Fruit fly (Drosophila melanogaster) whole organism, embryonic: Measurements from ENCODE around the gene Gr64d.

Source experiments
- Adf1 ChIP-seq: fragments of 200-800 bp; sonication (Bioruptor generic); IDR thresholded peaks from 2 replicates; pipeline ENCODE4 v1.3.6; 2022; ENCODE audit warnings: missing biosample characterization, missing genetic modification characterization
- Asciz ChIP-seq: fragments of 200-800 bp; sonication (Bioruptor generic); optimal IDR thresholded peaks from 2 replicates; lab custom pipeline; 2017; ENCODE audit warnings: missing biosample characterization, mild to moderate bottlenecking, missing genetic modification characterization, missing genetic modification reagents
- C15 ChIP-seq: fragments of 200-800 bp; sonication (Bioruptor generic); IDR thresholded peaks from 3 replicates; pipeline ENCODE4 v1.3.6; 2022; ENCODE audit warnings: missing biosample characterization, missing genetic modification characterization
- CG10431 ChIP-seq: fragments of 200-800 bp; sonication (Bioruptor generic); optimal IDR thresholded peaks from 3 replicates; lab custom pipeline; 2018; ENCODE audit warnings: missing biosample characterization, mild to moderate bottlenecking, missing genetic modification characterization
- CG1233 ChIP-seq: fragments of 200-800 bp; sonication (Bioruptor generic); optimal IDR thresholded peaks from 4 replicates; lab custom pipeline; 2018; ENCODE audit warnings: missing biosample characterization, mild to moderate bottlenecking, missing genetic modification characterization
- CG14710 ChIP-seq: fragments of 200-800 bp; sonication (Bioruptor generic); optimal IDR thresholded peaks from 3 replicates; lab custom pipeline; 2019; ENCODE audit warnings: missing biosample characterization, mild to moderate bottlenecking, missing genetic modification characterization, moderate library complexity
- CG16779 ChIP-seq: fragments of 200-800 bp; sonication (Bioruptor generic); IDR thresholded peaks from 2 replicates; pipeline ENCODE4 v1.3.6; 2022; ENCODE audit warnings: missing biosample characterization, missing genetic modification characterization
- CG17186 ChIP-seq: fragments of 200-800 bp; sonication (Bioruptor generic); optimal IDR thresholded peaks from 3 replicates; lab custom pipeline; 2017; ENCODE audit warnings: missing biosample characterization, missing genetic modification reagents, missing genetic modification characterization
- CG18011 ChIP-seq: fragments of 200-800 bp; sonication (Bioruptor generic); optimal IDR thresholded peaks from 2 replicates; lab custom pipeline; 2017; ENCODE audit warnings: missing biosample characterization, missing genetic modification characterization, mild to moderate bottlenecking, moderate library complexity, missing genotype
- CG30020 ChIP-seq: fragments of 200-800 bp; optimal IDR thresholded peaks from 2 replicates; lab custom pipeline; 2019; ENCODE audit warnings: missing biosample characterization, mild to moderate bottlenecking, missing genetic modification characterization, moderate library complexity
- CG30431 ChIP-seq: fragments of 200-800 bp; sonication (Bioruptor generic); optimal IDR thresholded peaks from 2 replicates; lab custom pipeline; 2017; ENCODE audit warnings: missing biosample characterization, missing genetic modification characterization
- CG3065 ChIP-seq: fragments of 200-800 bp; sonication (Bioruptor generic); optimal IDR thresholded peaks from 2 replicates; lab custom pipeline; 2016; ENCODE audit warnings: missing biosample characterization, missing genetic modification characterization
- CG3407 ChIP-seq: fragments of 200-800 bp; sonication (Bioruptor generic); optimal IDR thresholded peaks from 2 replicates; lab custom pipeline; 2018; ENCODE audit warnings: missing biosample characterization, mild to moderate bottlenecking, missing genetic modification characterization
- CG4617 ChIP-seq: fragments of 200-800 bp; sonication (Bioruptor generic); optimal IDR thresholded peaks from 3 replicates; lab custom pipeline; 2016; ENCODE audit warnings: missing biosample characterization, missing genetic modification characterization, borderline replicate concordance
- CG6175 ChIP-seq: fragments of 200-800 bp; sonication (Bioruptor generic); IDR thresholded peaks from 3 replicates; pipeline ENCODE4 v1.3.6; 2022; ENCODE audit warnings: missing biosample characterization, missing genetic modification characterization
- CG6765 ChIP-seq: fragments of 200-800 bp; sonication (Bioruptor generic); optimal IDR thresholded peaks from 3 replicates; lab custom pipeline; 2017; ENCODE audit warnings: missing biosample characterization, mild to moderate bottlenecking, missing genetic modification characterization
- CG7963 ChIP-seq: fragments of 200-800 bp; sonication (Bioruptor generic); IDR thresholded peaks from 3 replicates; pipeline ENCODE4 v1.3.6; 2022; ENCODE audit warnings: missing biosample characterization, missing genetic modification characterization; ENCODE audit not compliant: partially characterized antibody
- CG8388 ChIP-seq: fragments of 200-800 bp; sonication (Bioruptor generic); optimal IDR thresholded peaks from 2 replicates; lab custom pipeline; 2019; ENCODE audit warnings: missing biosample characterization, mild to moderate bottlenecking, missing genetic modification characterization, moderate library complexity
- CG9727 ChIP-seq: fragments of 200-800 bp; sonication (Bioruptor generic); optimal IDR thresholded peaks from 3 replicates; lab custom pipeline; 2017; ENCODE audit warnings: missing biosample characterization, mild to moderate bottlenecking, missing genetic modification characterization
- CHES-1-like ChIP-seq: fragments of 200-800 bp; sonication (Bioruptor generic); optimal IDR thresholded peaks from 2 replicates; lab custom pipeline; 2016; ENCODE audit warnings: missing biosample characterization, missing genetic modification characterization
- Chrac-16 ChIP-seq: fragments of 200-800 bp; sonication (Bioruptor generic); optimal IDR thresholded peaks from 3 replicates; lab custom pipeline; 2016; ENCODE audit warnings: missing biosample characterization, missing genetic modification characterization
- Dref ChIP-seq: fragments of 200-800 bp; sonication (Bioruptor generic); IDR thresholded peaks from 2 replicates; pipeline ENCODE4 v1.3.6; 2022; ENCODE audit warnings: missing biosample characterization, missing genetic modification characterization
- E2f1 ChIP-seq: fragments of 200-800 bp; sonication (Bioruptor generic); IDR thresholded peaks from 2 replicates; pipeline ENCODE4 v1.3.6; 2022; ENCODE audit warnings: missing biosample characterization, missing genetic modification characterization
- E2f2 ChIP-seq: fragments of 200-800 bp; sonication (Bioruptor generic); IDR thresholded peaks from 2 replicates; pipeline ENCODE4 v1.3.6; 2022; ENCODE audit warnings: missing biosample characterization, missing genetic modification characterization
- Elba2 ChIP-seq: fragments of 200-800 bp; sonication (Bioruptor generic); optimal IDR thresholded peaks from 3 replicates; lab custom pipeline; 2016; ENCODE audit warnings: missing biosample characterization, missing genetic modification characterization
- GATAe ChIP-seq: fragments of 200-800 bp; sonication (Bioruptor generic); conservative IDR thresholded peaks from 2 replicates; pipeline ENCODE4 v1.3.6; 2022; ENCODE audit warnings: missing biosample characterization, missing genetic modification characterization
- Hr3 ChIP-seq: fragments of 200-800 bp; sonication (Bioruptor generic); optimal IDR thresholded peaks from 3 replicates; lab custom pipeline; 2016; ENCODE audit warnings: missing biosample characterization, missing genetic modification characterization
- Hr51 ChIP-seq, 2 experiments: fragments of 200-800 bp; sonication (Bioruptor generic); optimal IDR thresholded peaks; 2 replicates in 1 of 2; 3 replicates in 1 of 2; lab custom pipeline; 2016 to 2018; ENCODE audit warnings: missing biosample characterization in 2 of 2, missing genetic modification characterization in 2 of 2, mild to moderate bottlenecking in 1 of 2, moderate library complexity in 1 of 2
- NC2β ChIP-seq: fragments of 200-800 bp; sonication (Bioruptor generic); optimal IDR thresholded peaks from 2 replicates; lab custom pipeline; 2016; ENCODE audit warnings: missing biosample characterization, missing genetic modification characterization
- Neu2 ChIP-seq: fragments of 200-800 bp; sonication (Bioruptor generic); optimal IDR thresholded peaks from 3 replicates; lab custom pipeline; 2016; ENCODE audit warnings: missing biosample characterization, missing genetic modification characterization, borderline replicate concordance
- NfI ChIP-seq: fragments of 200-800 bp; sonication (Bioruptor generic); optimal IDR thresholded peaks from 3 replicates; lab custom pipeline; 2018; ENCODE audit warnings: missing biosample characterization, mild to moderate bottlenecking, missing genetic modification characterization, moderate library complexity
- Opbp ChIP-seq: fragments of 200-800 bp; sonication (Bioruptor generic); IDR thresholded peaks from 3 replicates; pipeline ENCODE4 v1.3.6; 2022; ENCODE audit warnings: missing biosample characterization, missing genetic modification characterization; ENCODE audit not compliant: partially characterized antibody
- Ptx1 ChIP-seq: fragments of 200-800 bp; sonication (Bioruptor generic); IDR thresholded peaks from 2 replicates; pipeline ENCODE4 v1.3.6; 2022; ENCODE audit warnings: missing biosample characterization, missing genetic modification characterization
- Rfx ChIP-seq: fragments of 200-800 bp; sonication (Bioruptor generic); IDR thresholded peaks from 2 replicates; pipeline ENCODE4 v1.3.6; 2022; ENCODE audit warnings: missing biosample characterization, missing genetic modification characterization
- br ChIP-seq: fragments of >200 bp; optimal IDR thresholded peaks from 2 replicates; lab custom pipeline; 2017
- chinmo ChIP-seq: fragments of 200-800 bp; sonication (Bioruptor generic); IDR thresholded peaks from 4 replicates; pipeline ENCODE4 v1.3.6; 2022; ENCODE audit warnings: missing biosample characterization, missing genetic modification characterization; ENCODE audit not compliant: partially characterized antibody
- chn ChIP-seq: fragments of 200-800 bp; sonication (Bioruptor generic); optimal IDR thresholded peaks from 2 replicates; lab custom pipeline; 2016; ENCODE audit warnings: missing biosample characterization, missing genetic modification characterization
- corto ChIP-seq: fragments of 200-800 bp; sonication (Bioruptor generic); optimal IDR thresholded peaks from 2 replicates; lab custom pipeline; 2016; ENCODE audit warnings: missing biosample characterization, mild to moderate bottlenecking, missing genetic modification characterization, moderate library complexity
- eve ChIP-seq, 2 experiments: fragments of >200 bp; optimal IDR thresholded peaks; 2 replicates each; lab custom pipeline; 2017; ENCODE audit warnings: missing biosample characterization in 2 of 2, missing genetic modification characterization in 2 of 2
- ewg ChIP-seq: fragments of 200-800 bp; sonication (Bioruptor generic); optimal IDR thresholded peaks from 3 replicates; lab custom pipeline; 2017; ENCODE audit warnings: mild to moderate bottlenecking, missing biosample characterization, missing genetic modification reagents, missing genetic modification characterization
- gro ChIP-seq: fragments of 200-800 bp; sonication (Bioruptor generic); optimal IDR thresholded peaks from 2 replicates; lab custom pipeline; 2016; ENCODE audit warnings: missing biosample characterization, missing genetic modification characterization
- gt ChIP-seq: fragments of 200-800 bp; sonication (Bioruptor generic); IDR thresholded peaks from 2 replicates; pipeline ENCODE4 v1.3.6; 2022; ENCODE audit warnings: missing biosample characterization, missing genetic modification characterization
- hbn ChIP-seq: fragments of 200-800 bp; sonication (Bioruptor generic); IDR thresholded peaks from 2 replicates; pipeline ENCODE4 v1.3.6; 2022; ENCODE audit warnings: missing biosample characterization, missing genetic modification characterization; ENCODE audit not compliant: partially characterized antibody
- pfk ChIP-seq: fragments of 200-800 bp; sonication (Bioruptor generic); optimal IDR thresholded peaks from 2 replicates; lab custom pipeline; 2018; ENCODE audit warnings: missing biosample characterization, mild to moderate bottlenecking, missing genetic modification characterization, moderate library complexity
- sens ChIP-seq: fragments of 200-800 bp; sonication (Bioruptor generic); peaks from one replicate; lab custom pipeline; 2016; ENCODE audit warnings: missing biosample characterization, missing genetic modification characterization
- sens-2 ChIP-seq: fragments of 200-800 bp; sonication (Bioruptor generic); IDR thresholded peaks from 2 replicates; pipeline ENCODE4 v1.3.6; 2022; ENCODE audit warnings: missing biosample characterization, missing genetic modification characterization
- seq ChIP-seq: fragments of 200-800 bp; sonication (Bioruptor generic); IDR thresholded peaks from 2 replicates; pipeline ENCODE4 v1.3.6; 2022; ENCODE audit warnings: missing biosample characterization, missing genetic modification characterization
- stwl ChIP-seq: fragments of 200-800 bp; sonication (Bioruptor generic); optimal IDR thresholded peaks from 3 replicates; lab custom pipeline; 2018; ENCODE audit warnings: missing biosample characterization, mild to moderate bottlenecking, missing genetic modification characterization, moderate library complexity
- wdn ChIP-seq: fragments of 200-800 bp; sonication (Bioruptor generic); IDR thresholded peaks from 2 replicates; pipeline ENCODE4 v1.3.6; 2022; ENCODE audit warnings: missing biosample characterization, missing genetic modification characterization
- wek ChIP-seq: fragments of 200-800 bp; sonication (Bioruptor generic); optimal IDR thresholded peaks from 3 replicates; lab custom pipeline; 2018; ENCODE audit warnings: missing biosample characterization, mild to moderate bottlenecking, missing genetic modification characterization, moderate library complexity
- z ChIP-seq: fragments of 200-800 bp; sonication (Bioruptor generic); IDR thresholded peaks from 3 replicates; pipeline ENCODE4 v1.3.6; 2022; ENCODE audit warnings: missing biosample characterization, missing genetic modification characterization
- zf30C ChIP-seq: fragments of 200-800 bp; sonication (Bioruptor generic); optimal IDR thresholded peaks from 3 replicates; lab custom pipeline; 2018; ENCODE audit warnings: missing biosample characterization, mild to moderate bottlenecking, missing genetic modification characterization

Gr64d gene

DNA sequence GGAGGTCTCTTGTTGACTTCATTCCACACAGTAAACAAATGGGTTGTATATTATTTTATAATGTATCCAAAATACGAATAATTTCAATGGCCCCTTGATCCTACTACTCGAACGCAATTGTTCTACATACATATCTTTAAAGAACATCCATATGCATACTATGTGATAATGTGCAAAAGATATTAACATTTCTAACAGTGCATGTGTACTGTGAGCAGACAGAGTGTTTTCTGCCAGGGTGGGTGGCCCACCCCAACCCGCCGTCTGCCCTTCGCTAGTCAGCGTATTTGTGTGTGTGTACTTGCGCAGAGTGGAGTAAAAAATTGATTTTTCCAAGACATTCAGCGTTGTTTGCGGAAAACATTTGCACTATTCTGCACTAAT lies 39.1 kb downstream of the Gr64d start (continued):
- TF ChIP-seq CG3407 (GFP tag; lab: Kevin White, UChicago) (no peak), NfI (GFP tag; lab: Kevin White, UChicago) (peak; percentile 75), stwl (tag; lab: Kevin White, UChicago) (no peak), Dref (GFP tag; lab: Robert Waterston, UW) (no peak), chn (GFP tag; lab: Kevin White, UChicago) (peak; percentile 23), sens (GFP tag; lab: Kevin White, UChicago) (no peak), zf30C (no peak), z (no peak), CG1233 (GFP tag; lab: Kevin White, UChicago) (peak; percentile 15), Hr3 (GFP tag; lab: Kevin White, UChicago) (no peak), seq (GFP tag; lab: Robert Waterston, UW) (peak; percentile 57), CG8388 (peak; percentile 37), gt (GFP tag; lab: Robert Waterston, UW) (no peak), chinmo (no peak), sens-2 (GFP tag; lab: Robert Waterston, UW) (peak; percentile 63; the same call in 1 of the 2 replicates), CG14710 (tag; lab: Kevin White, UChicago) (peak; percentile 4), E2f1 (GFP tag; lab: Robert Waterston, UW) (peak; percentile 81), NC2β (GFP tag; lab: Kevin White, UChicago) (no peak), CG10431 (GFP tag; lab: Kevin White, UChicago) (no peak), br (lab: Kevin White, UChicago) (no peak), CG4617 (GFP tag; lab: Kevin White, UChicago) (no peak), CG17186 (GFP tag; lab: Kevin White, UChicago) (peak; percentile 12), hbn (GFP tag; lab: Robert Waterston, UW) (no peak), gro (no peak), CG16779 (GFP tag; lab: Robert Waterston, UW) (no peak), pfk (GFP tag; lab: Kevin White, UChicago) (no peak), CG30020 (tag; lab: Kevin White, UChicago) (no peak), Rfx (GFP tag; lab: Robert Waterston, UW) (peak; percentile 80), CG3065 (no peak), CG18011 (GFP tag; lab: Kevin White, UChicago) (no peak), corto (GFP tag; lab: Kevin White, UChicago) (peak; percentile 85), eve (GFP tag; optimal IDR thresholded peaks at IDR 0.05; lab: Kevin White, UChicago) (peak in 1 of 2 experiments; percentile 72), E2f2 (GFP tag; lab: Robert Waterston, UW) (no peak), Adf1 (GFP tag; lab: Robert Waterston, UW) (no peak), CG30431 (GFP tag; lab: Kevin White, UChicago) (peak; percentile 57), Hr51 (GFP tag; optimal IDR thresholded peaks at IDR 0.05; lab: Kevin White, UChicago) (peak in 1 of 2 experiments; percentile 56), CG9727 (GFP tag; lab: Kevin White, UChicago) (no peak), GATAe (GFP tag; lab: Robert Waterston, UW) (no peak), Asciz (peak; percentile 22), CG7963 (GFP tag; lab: Robert Waterston, UW) (no peak), CHES-1-like (GFP tag; lab: Kevin White, UChicago) (no peak), C15 (no peak), wdn (GFP tag; lab: Robert Waterston, UW) (no peak), CG6765 (GFP tag; lab: Kevin White, UChicago) (no peak), Opbp (GFP tag; lab: Robert Waterston, UW) (no peak), CG6175 (GFP tag; lab: Robert Waterston, UW) (no peak), Ptx1 (peak; percentile 78), ewg (GFP tag; lab: Kevin White, UChicago) (peak; percentile 71), wek (GFP tag; lab: Kevin White, UChicago) (no peak), Neu2 (no peak), Chrac-16 (GFP tag; lab: Kevin White, UChicago) (peak; percentile 12), Elba2 (GFP tag; lab: Kevin White, UChicago) (no peak)
